Worm (Caenorhabditis elegans) whole organism, early embryonic: ENCODE results near the gene K09C6.7.

Experiments
- B0310.2 ChIP-seq: sonication (generic microtip); optimal IDR thresholded peaks from 2 replicates; lab custom pipeline; 2016; ENCODE audit warnings: mild to moderate bottlenecking, missing genetic modification characterization, missing compliant biosample characterization
- F13C5.2 ChIP-seq: sonication (generic microtip); optimal IDR thresholded peaks from 2 replicates; lab custom pipeline; 2017; ENCODE audit warnings: mild to moderate bottlenecking, missing genetic modification characterization, inconsistent platforms, missing compliant biosample characterization
- aly-1 ChIP-seq: sonication (generic microtip); optimal IDR thresholded peaks from 2 replicates; lab custom pipeline; 2016; ENCODE audit warnings: missing genetic modification characterization, missing compliant biosample characterization
- ama-1 ChIP-seq: fragments of 150-350 bp; optimal IDR thresholded peaks from 2 replicates; lab custom pipeline; 2014
- ceh-13 ChIP-seq: fragments of 200-800 bp; sonication (Bioruptor generic); optimal IDR thresholded peaks from 2 replicates; lab custom pipeline; 2018; ENCODE audit warnings: mild to moderate bottlenecking, missing genetic modification characterization, missing compliant biosample characterization
- ceh-36 ChIP-seq: sonication (generic microtip); optimal IDR thresholded peaks from 2 replicates; lab custom pipeline; 2016; ENCODE audit warnings: missing genetic modification characterization, inconsistent platforms, missing compliant biosample characterization
- ets-7 ChIP-seq: sonication (generic microtip); optimal IDR thresholded peaks from 2 replicates; lab custom pipeline; 2016; ENCODE audit warnings: missing genotype, missing genetic modification characterization, missing compliant biosample characterization
- flt-1 ChIP-seq: fragments of 200-800 bp; sonication (Bioruptor generic); IDR thresholded peaks from 2 replicates; pipeline ENCODE4 v1.3.6; 2022; ENCODE audit warnings: missing genetic modification characterization, missing compliant biosample characterization
- hmbx-1 ChIP-seq: sonication (generic microtip); optimal IDR thresholded peaks from 2 replicates; lab custom pipeline; 2016; ENCODE audit warnings: mild to moderate bottlenecking, missing genetic modification characterization, missing compliant biosample characterization
- hmg-4 ChIP-seq: fragments of 200-800 bp; sonication (Bioruptor generic); optimal IDR thresholded peaks from 2 replicates; lab custom pipeline; 2018; ENCODE audit warnings: mild to moderate bottlenecking, missing genetic modification characterization, missing compliant biosample characterization
- hnd-1 ChIP-seq: sonication (generic microtip); optimal IDR thresholded peaks from 2 replicates; lab custom pipeline; 2016; ENCODE audit warnings: missing genetic modification characterization, missing compliant biosample characterization
- pes-1 ChIP-seq: fragments of 200-800 bp; sonication (Bioruptor generic); IDR thresholded peaks from 2 replicates; pipeline ENCODE4 v1.3.6; 2022; ENCODE audit warnings: missing genetic modification reagents, missing genetic modification characterization, missing compliant biosample characterization
- scrt-1 ChIP-seq: fragments of 200-800 bp; sonication (Bioruptor generic); IDR thresholded peaks from 2 replicates; pipeline ENCODE4 v1.3.6; 2022; ENCODE audit warnings: missing genetic modification characterization, missing compliant biosample characterization
- sea-1 ChIP-seq: fragments of 200-800 bp; sonication (Bioruptor generic); conservative IDR thresholded peaks from 2 replicates; pipeline ENCODE4 v1.3.6; 2022; ENCODE audit warnings: missing genetic modification characterization, missing compliant biosample characterization
- tbx-11 ChIP-seq: fragments of 200-800 bp; sonication (Bioruptor generic); IDR thresholded peaks from 2 replicates; pipeline ENCODE4 v1.3.6; 2022; ENCODE audit warnings: missing genetic modification characterization, missing compliant biosample characterization
- tbx-37 ChIP-seq: fragments of 200-800 bp; sonication (Bioruptor generic); conservative IDR thresholded peaks from 2 replicates; pipeline ENCODE4 v1.3.6; 2022; ENCODE audit warnings: missing genetic modification reagents, missing genetic modification characterization, missing compliant biosample characterization
- tra-4 ChIP-seq: sonication (generic microtip); optimal IDR thresholded peaks from 2 replicates; lab custom pipeline; 2017; ENCODE audit warnings: missing genetic modification characterization, missing compliant biosample characterization

The K09C6.7 gene

DNA sequence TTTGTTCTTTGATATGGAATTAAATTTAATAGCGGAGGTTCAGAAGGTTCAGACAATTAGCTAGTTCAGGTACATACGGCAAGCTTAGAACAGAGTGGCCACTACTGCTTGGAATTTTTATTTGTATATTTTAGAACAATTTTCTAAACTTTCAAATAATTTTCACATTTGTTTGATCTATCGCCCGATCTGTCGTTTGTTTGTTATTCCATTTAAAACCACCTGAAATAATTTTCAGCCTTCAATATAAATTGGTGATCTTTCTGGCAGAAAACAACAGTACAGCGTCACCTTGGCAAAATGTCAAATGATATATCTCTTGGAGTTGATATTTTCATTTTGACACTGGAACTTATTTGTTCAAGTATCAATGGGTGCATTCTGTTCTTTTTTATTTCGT is 24.2 kb downstream of the K09C6.7 start, which contains the start of gene R13D11.3:
Gene R13D11.3 (plus strand): TSS at position 301 of the 400 bp plus-strand sequence.
- TF ChIP-seq F13C5.2 (tag; lab: Kevin White, UChicago) (no peak), ets-7 (tag; lab: Kevin White, UChicago) (no peak), tra-4 (tag; lab: Kevin White, UChicago) (no peak), hmbx-1 (tag; lab: Kevin White, UChicago) (no peak), tbx-37 (GFP tag; lab: Robert Waterston, UW) (no peak), sea-1 (no peak), pes-1 (GFP tag; lab: Robert Waterston, UW) (no peak), hmg-4 (GFP tag; lab: Kevin White, UChicago) (no peak), scrt-1 (no peak), tbx-11 (no peak), B0310.2 (tag; lab: Kevin White, UChicago) (no peak), aly-1 (tag; lab: Kevin White, UChicago) (no peak)

DNA sequence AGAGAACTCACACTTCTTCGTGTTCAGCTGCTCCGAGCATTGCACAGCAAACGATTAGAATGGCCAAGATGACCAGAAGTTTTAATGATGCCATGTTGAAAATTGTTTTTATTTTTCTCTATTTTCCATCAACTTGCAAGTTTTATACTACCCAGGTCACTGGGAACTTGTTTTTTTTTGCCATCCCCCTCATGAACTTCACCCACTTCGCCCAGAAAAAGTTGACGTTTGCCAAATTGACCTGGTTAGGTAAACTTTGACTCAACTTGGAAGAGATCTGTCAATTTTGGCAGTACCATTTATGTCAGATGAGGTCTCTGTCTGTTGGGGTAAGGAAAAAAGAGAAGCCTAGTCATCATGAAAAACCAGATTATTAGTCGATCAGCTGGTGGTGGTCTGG is 25.8 kb downstream of the K09C6.7 start, which contains the start of gene R13D11.10:
Gene R13D11.10 (minus strand): TSS at position 101 of the 400 bp plus-strand sequence.
- TF ChIP-seq ets-7 (tag; lab: Kevin White, UChicago) (no peak), pes-1 (GFP tag; lab: Robert Waterston, UW) (no peak), ama-1 (lab: Kevin White, UChicago) (no peak), hmbx-1 (tag; lab: Kevin White, UChicago) (no peak), tbx-11 (no peak), flt-1 (GFP tag; lab: Robert Waterston, UW) (no peak), scrt-1 (no peak), sea-1 (no peak), hnd-1 (tag; lab: Kevin White, UChicago) (no peak), F13C5.2 (tag; lab: Kevin White, UChicago) (no peak), tbx-37 (GFP tag; lab: Robert Waterston, UW) (no peak), ceh-13 (GFP tag; lab: Kevin White, UChicago) (no peak), hmg-4 (GFP tag; lab: Kevin White, UChicago) (no peak), aly-1 (tag; lab: Kevin White, UChicago) (no peak), B0310.2 (tag; lab: Kevin White, UChicago) (no peak), tra-4 (tag; lab: Kevin White, UChicago) (no peak), ceh-36 (tag; lab: Kevin White, UChicago) (no peak)

DNA sequence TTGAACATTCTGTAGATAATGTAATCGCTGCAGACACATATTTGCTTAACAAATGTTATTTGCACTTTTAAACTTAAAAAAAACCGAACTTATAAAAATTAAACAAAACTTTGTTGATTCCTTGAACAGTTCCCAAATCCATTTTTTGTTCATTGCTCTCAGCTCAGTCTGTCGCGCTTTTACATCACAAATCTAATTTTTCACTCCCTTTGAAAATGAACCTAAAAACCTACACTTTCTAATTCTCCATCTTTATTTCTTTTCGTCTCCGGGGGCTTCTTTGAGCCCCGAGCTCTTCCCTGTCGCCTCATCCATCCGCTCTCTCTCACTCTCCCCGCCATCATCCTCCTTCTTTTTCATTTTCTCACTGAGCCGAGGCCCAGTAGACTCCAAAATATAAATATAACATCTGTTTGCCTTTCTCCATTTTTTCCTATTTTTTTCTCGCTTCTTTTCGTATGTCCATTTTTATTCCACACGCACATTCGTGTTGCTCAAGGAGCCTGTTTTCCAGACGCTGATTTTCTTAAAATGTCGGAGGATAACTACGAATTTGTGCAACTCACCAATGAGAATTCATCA is 28.5 kb downstream of the K09C6.7 start, which contains the start of gene R13D11.4:
Gene R13D11.4 (plus strand): TSS at position 532 of the 582 bp plus-strand sequence.
- TF ChIP-seq aly-1 (tag; lab: Kevin White, UChicago) (no peak), hnd-1 (tag; lab: Kevin White, UChicago) (no peak), scrt-1 (no peak), tbx-37 (GFP tag; lab: Robert Waterston, UW) (no peak), hmg-4 (GFP tag; lab: Kevin White, UChicago) (no peak), tra-4 (tag; lab: Kevin White, UChicago) (no peak), ceh-13 (GFP tag; lab: Kevin White, UChicago) (no peak), pes-1 (GFP tag; lab: Robert Waterston, UW) (no peak), hmbx-1 (tag; lab: Kevin White, UChicago) (no peak), sea-1 (no peak), F13C5.2 (tag; lab: Kevin White, UChicago) (no peak), ama-1 (lab: Kevin White, UChicago) (no peak), ets-7 (tag; lab: Kevin White, UChicago) (no peak), flt-1 (GFP tag; lab: Robert Waterston, UW) (no peak), B0310.2 (tag; lab: Kevin White, UChicago) (no peak), tbx-11 (no peak), ceh-36 (tag; lab: Kevin White, UChicago) (no peak)

DNA sequence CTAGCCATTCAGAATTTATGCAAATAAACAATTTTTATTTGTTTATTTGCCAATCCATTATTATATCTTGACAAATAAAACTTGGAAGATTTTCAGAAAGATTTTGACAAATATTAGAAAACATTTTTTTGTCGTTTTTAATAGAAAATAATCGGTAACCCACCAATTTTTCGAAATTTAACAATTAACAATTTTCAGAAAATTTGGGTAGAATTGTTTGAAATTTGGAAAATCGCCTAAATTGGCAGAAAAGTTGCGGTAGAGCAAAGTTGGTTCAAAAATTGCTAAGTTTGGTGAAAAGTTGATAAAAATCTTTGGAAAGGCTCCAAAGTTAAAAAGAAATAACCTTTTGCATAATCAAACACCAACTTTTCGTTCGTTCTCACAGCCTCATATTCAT is 30.6 kb downstream of the K09C6.7 start:
- no peak for TF ChIP-seq hmbx-1 (tag; lab: Kevin White, UChicago)
- no peak for TF ChIP-seq hmg-4 (GFP tag; lab: Kevin White, UChicago)
- TF ChIP-seq F13C5.2 (tag; lab: Kevin White, UChicago): no peak
- no peak for TF ChIP-seq pes-1 (GFP tag; lab: Robert Waterston, UW)
- TF ChIP-seq flt-1 (GFP tag; lab: Robert Waterston, UW): no peak
- TF ChIP-seq hnd-1 (tag; lab: Kevin White, UChicago): no peak
- TF ChIP-seq ets-7 (tag; lab: Kevin White, UChicago): no peak
- TF ChIP-seq aly-1 (tag; lab: Kevin White, UChicago): no peak
- TF ChIP-seq ceh-13 (GFP tag; lab: Kevin White, UChicago): no peak
- TF ChIP-seq tra-4 (tag; lab: Kevin White, UChicago): no peak
- TF ChIP-seq B0310.2 (tag; lab: Kevin White, UChicago): no peak

DNA sequence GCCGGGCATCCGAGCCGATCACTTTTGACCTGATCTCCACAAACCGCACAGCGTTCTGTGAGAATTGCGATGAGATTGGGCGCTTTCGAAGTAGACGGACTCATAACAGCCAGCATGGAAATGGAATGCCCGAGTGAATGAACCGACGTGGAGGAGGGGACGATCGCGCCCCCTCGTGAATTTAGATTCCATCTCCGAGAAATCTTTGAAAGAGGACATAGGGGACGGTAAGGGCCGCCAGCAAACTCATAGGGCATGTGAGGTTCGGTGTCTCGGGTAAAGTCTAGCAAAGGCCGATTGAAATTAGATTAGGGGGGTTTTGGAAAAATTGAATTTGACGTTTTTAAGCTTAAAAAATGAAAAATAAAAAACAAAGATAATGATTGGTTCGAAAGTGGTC is 34.4 kb downstream of the K09C6.7 start, which contains the start of gene nhr-270:
Gene nhr-270 (minus strand): TSS at position 257 of the 400 bp plus-strand sequence.
- no peak for TF ChIP-seq hnd-1 (tag; lab: Kevin White, UChicago)
- TF ChIP-seq flt-1 (GFP tag; lab: Robert Waterston, UW): no peak

DNA sequence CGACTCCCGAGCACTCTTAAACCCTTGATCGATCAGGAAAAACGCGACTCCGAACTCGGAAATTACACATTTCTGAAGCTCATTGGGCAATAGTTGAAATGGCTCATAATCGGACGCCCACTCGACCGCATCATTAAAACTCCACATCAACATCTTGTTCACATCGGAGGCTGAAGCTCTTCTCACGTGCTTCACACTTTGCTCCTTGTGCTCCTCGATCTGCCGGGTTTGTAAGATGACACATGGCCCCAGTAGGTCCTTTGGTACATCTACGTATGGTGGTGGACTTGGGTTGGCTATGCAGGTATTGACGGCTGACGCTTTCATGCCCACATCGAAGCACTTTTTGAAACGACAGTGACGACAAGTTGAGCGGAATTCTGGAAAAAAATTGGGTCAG is 35.4 kb downstream of the K09C6.7 start:
- TF ChIP-seq sea-1 (no peak), tbx-11 (no peak)

DNA sequence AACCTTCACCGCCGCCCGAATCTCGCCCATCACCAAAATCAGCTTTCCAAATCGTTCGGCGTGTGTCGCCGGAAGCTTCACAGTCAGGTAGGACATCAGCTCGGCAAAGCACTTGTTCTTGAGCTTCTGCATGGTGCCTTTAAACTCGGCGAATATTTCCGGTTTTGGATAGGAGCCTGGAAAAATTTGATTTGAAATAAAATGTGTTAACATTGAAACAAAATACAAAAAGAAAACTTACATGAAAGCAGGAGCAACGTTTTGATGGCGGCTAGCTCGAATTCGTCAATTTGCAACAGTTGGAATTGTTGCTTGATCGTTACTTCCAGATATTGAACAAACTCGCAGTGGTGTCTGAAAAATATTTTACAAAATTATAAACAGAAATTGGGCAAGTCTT is 36.2 kb downstream of the K09C6.7 start:
- no peak for TF ChIP-seq aly-1 (tag; lab: Kevin White, UChicago)
- TF ChIP-seq B0310.2 (tag; lab: Kevin White, UChicago): no peak
- TF ChIP-seq sea-1: no peak
- no peak for TF ChIP-seq pes-1 (GFP tag; lab: Robert Waterston, UW)
- TF ChIP-seq flt-1 (GFP tag; lab: Robert Waterston, UW): no peak
- no peak for TF ChIP-seq ceh-13 (GFP tag; lab: Kevin White, UChicago)
- no peak for TF ChIP-seq scrt-1
- no peak for TF ChIP-seq tbx-37 (GFP tag; lab: Robert Waterston, UW)
- TF ChIP-seq ama-1 (lab: Kevin White, UChicago): no peak
- TF ChIP-seq hmg-4 (GFP tag; lab: Kevin White, UChicago): no peak
- TF ChIP-seq ets-7 (tag; lab: Kevin White, UChicago): no peak
- TF ChIP-seq ceh-36 (tag; lab: Kevin White, UChicago): no peak
- TF ChIP-seq tbx-11: no peak
- TF ChIP-seq hmbx-1 (tag; lab: Kevin White, UChicago): no peak
- no peak for TF ChIP-seq hnd-1 (tag; lab: Kevin White, UChicago)
- no peak for TF ChIP-seq tra-4 (tag; lab: Kevin White, UChicago)
- TF ChIP-seq F13C5.2 (tag; lab: Kevin White, UChicago): no peak
